Worm (Caenorhabditis elegans) whole organism, L2 larva: Measurements from ENCODE around the gene aptf-3.

ENCODE experiments used
- C34F6.9 ChIP-seq: fragments of 150-350 bp; optimal IDR thresholded peaks from 2 replicates; lab custom pipeline; 2014; ENCODE audit warnings: missing biosample characterization, missing genetic modification characterization
- F13H6.1 ChIP-seq: sonication (generic microtip); optimal IDR thresholded peaks from 2 replicates; lab custom pipeline; 2016; ENCODE audit warnings: missing genetic modification characterization, missing compliant biosample characterization
- ZK546.5 ChIP-seq: sonication (generic microtip); optimal IDR thresholded peaks from 2 replicates; lab custom pipeline; 2017; ENCODE audit warnings: missing biosample characterization, missing genetic modification characterization
- alr-1 ChIP-seq: fragments of 150-350 bp; optimal IDR thresholded peaks from 2 replicates; lab custom pipeline; 2014; ENCODE audit warnings: missing biosample characterization, missing genetic modification characterization
- ama-1 ChIP-seq: fragments of 150-350 bp; optimal IDR thresholded peaks from 2 replicates; lab custom pipeline; 2018; ENCODE audit warnings: inconsistent platforms
- blmp-1 ChIP-seq: sonication (generic microtip); optimal IDR thresholded peaks from 2 replicates; lab custom pipeline; 2017; ENCODE audit warnings: missing genetic modification characterization, mild to moderate bottlenecking, missing compliant biosample characterization, antibody characterized with exemption, moderate library complexity; ENCODE audit not compliant: insufficient read depth
- ceh-16 ChIP-seq: fragments of 150-350 bp; optimal IDR thresholded peaks from 2 replicates; lab custom pipeline; 2014; ENCODE audit warnings: missing biosample characterization, missing genetic modification characterization
- ceh-82 ChIP-seq: fragments of 150-350 bp; optimal IDR thresholded peaks from 2 replicates; lab custom pipeline; 2014; ENCODE audit warnings: missing biosample characterization, missing genetic modification characterization
- crh-2 ChIP-seq: sonication (generic microtip); optimal IDR thresholded peaks from 2 replicates; lab custom pipeline; 2017; ENCODE audit warnings: missing biosample characterization, missing genetic modification characterization
- dmd-4 ChIP-seq: sonication (generic microtip); optimal IDR thresholded peaks from 2 replicates; lab custom pipeline; 2017; ENCODE audit warnings: missing biosample characterization, missing genetic modification characterization
- egl-27 ChIP-seq: sonication (generic microtip); optimal IDR thresholded peaks from 3 replicates; lab custom pipeline; 2017; ENCODE audit warnings: missing biosample characterization, missing genetic modification reagents, missing genetic modification characterization
- fos-1 ChIP-seq: fragments of 150-350 bp; optimal IDR thresholded peaks from 2 replicates; lab custom pipeline; 2014; ENCODE audit warnings: missing biosample characterization, missing genetic modification characterization
- gmeb-1 ChIP-seq: fragments of 150-350 bp; optimal IDR thresholded peaks from 2 replicates; lab custom pipeline; 2014; ENCODE audit warnings: missing biosample characterization, missing genetic modification characterization
- lin-13 ChIP-seq: fragments of 150-350 bp; optimal IDR thresholded peaks from 2 replicates; lab custom pipeline; 2014; ENCODE audit warnings: missing biosample characterization, missing genetic modification reagents, missing genetic modification characterization
- lin-39 ChIP-seq: fragments of 150-350 bp; optimal IDR thresholded peaks from 2 replicates; lab custom pipeline; 2014; ENCODE audit warnings: missing biosample characterization, missing genetic modification reagents, missing genetic modification characterization
- lsy-2 ChIP-seq, 2 experiments: fragments of 150-350 bp in 1 of 2; sonication (generic microtip) in 1 of 2; optimal IDR thresholded peaks; 2 replicates each; lab custom pipeline; 2014 to 2017; ENCODE audit warnings: missing biosample characterization in 2 of 2, missing genetic modification characterization in 2 of 2
- mab-5 ChIP-seq: fragments of 150-350 bp; optimal IDR thresholded peaks from 2 replicates; lab custom pipeline; 2014; ENCODE audit warnings: missing biosample characterization, missing genetic modification characterization
- mdl-1 ChIP-seq, 2 experiments: fragments of 150-350 bp in 1 of 2; sonication (generic microtip) in 1 of 2; optimal IDR thresholded peaks; 2 replicates each; lab custom pipeline; 2017; ENCODE audit warnings: missing biosample characterization in 2 of 2, missing genetic modification characterization in 2 of 2
- nhr-12 ChIP-seq: fragments of 150-350 bp; optimal IDR thresholded peaks from 2 replicates; lab custom pipeline; 2014; ENCODE audit warnings: missing biosample characterization, missing genetic modification characterization
- nhr-129 ChIP-seq: fragments of 150-350 bp; optimal IDR thresholded peaks from 2 replicates; lab custom pipeline; 2014; ENCODE audit warnings: missing biosample characterization, missing genetic modification characterization
- nhr-23 ChIP-seq: fragments of 150-350 bp; optimal IDR thresholded peaks from 2 replicates; lab custom pipeline; 2014; ENCODE audit warnings: missing biosample characterization, missing genetic modification reagents, missing genetic modification characterization
- nhr-237 ChIP-seq: fragments of 150-350 bp; optimal IDR thresholded peaks from 2 replicates; lab custom pipeline; 2014; ENCODE audit warnings: missing biosample characterization, missing genetic modification characterization
- nhr-25 ChIP-seq: fragments of 150-350 bp; sonication (generic microtip); optimal IDR thresholded peaks from 3 replicates; lab custom pipeline; 2014; ENCODE audit warnings: missing biosample characterization, missing genetic modification characterization
- nhr-6 ChIP-seq: fragments of 150-350 bp; optimal IDR thresholded peaks from 2 replicates; lab custom pipeline; 2014; ENCODE audit warnings: missing biosample characterization, missing genetic modification characterization
- nhr-77 ChIP-seq: fragments of 150-350 bp; optimal IDR thresholded peaks from 2 replicates; lab custom pipeline; 2014; ENCODE audit warnings: missing biosample characterization, missing genetic modification characterization
- peb-1 ChIP-seq: fragments of 150-350 bp; optimal IDR thresholded peaks from 2 replicates; lab custom pipeline; 2014; ENCODE audit warnings: missing biosample characterization, missing genetic modification characterization
- sma-3 ChIP-seq: sonication (generic microtip); optimal IDR thresholded peaks from 2 replicates; lab custom pipeline; 2016; ENCODE audit warnings: missing genetic modification reagents, missing genetic modification characterization, missing compliant biosample characterization
- sma-9 ChIP-seq, 2 experiments: fragments of 150-350 bp in 1 of 2; sonication (generic microtip) in 1 of 2; optimal IDR thresholded peaks; 2 replicates each; lab custom pipeline; 2014 to 2016; ENCODE audit warnings: missing genetic modification characterization in 2 of 2, mild to moderate bottlenecking in 1 of 2, missing biosample characterization in 1 of 2, missing compliant biosample characterization in 1 of 2, missing genetic modification reagents in 1 of 2, moderate library complexity in 1 of 2
- snpc-4 ChIP-seq: fragments of 150-350 bp; optimal IDR thresholded peaks from 2 replicates; lab custom pipeline; 2014; ENCODE audit warnings: missing biosample characterization, missing genetic modification characterization
- unc-55 ChIP-seq: fragments of 150-350 bp; sonication (generic microtip); optimal IDR thresholded peaks from 3 replicates; lab custom pipeline; 2014; ENCODE audit warnings: missing biosample characterization, missing genetic modification reagents, missing genetic modification characterization
- zag-1 ChIP-seq: fragments of 150-350 bp; optimal IDR thresholded peaks from 2 replicates; lab custom pipeline; 2014; ENCODE audit warnings: missing biosample characterization, missing genetic modification characterization
- ztf-1 ChIP-seq: fragments of 200-800 bp; sonication (Bioruptor generic); conservative IDR thresholded peaks from 2 replicates; pipeline ENCODE4 v1.3.6; 2022; ENCODE audit warnings: missing genetic modification characterization, missing compliant biosample characterization
- ztf-11 ChIP-seq: sonication (generic microtip); optimal IDR thresholded peaks from 2 replicates; lab custom pipeline; 2017; ENCODE audit warnings: missing biosample characterization, missing genetic modification characterization

aptf-3 gene

DNA sequence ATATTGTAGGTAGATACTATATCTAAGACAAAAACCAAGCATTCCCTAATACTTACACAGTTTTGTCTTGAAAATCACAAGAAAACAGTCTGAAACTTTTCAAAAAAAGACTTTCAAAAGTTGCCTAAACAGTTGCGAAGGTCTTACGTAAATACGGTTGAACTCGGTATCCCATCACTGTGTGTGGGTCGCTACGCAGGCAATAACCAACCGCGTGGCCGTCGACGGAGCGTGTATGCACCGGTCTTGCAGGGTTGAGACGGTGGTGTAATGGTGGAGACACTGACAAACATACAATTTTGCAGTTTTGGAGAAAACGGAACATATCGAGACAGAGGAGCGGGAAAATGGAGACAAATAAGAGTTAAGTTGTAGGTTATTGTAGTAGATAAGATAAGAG, 32.8 kb upstream of the aptf-3 start, which contains the start of gene iff-2 (continued):
- TF ChIP-seq mab-5 (tag; lab: Kevin White, UChicago) (peak; percentile 97), ztf-11 (peak; percentile 37), dmd-4 (tag; lab: Kevin White, UChicago) (no peak), nhr-23 (tag; lab: Kevin White, UChicago) (no peak), nhr-237 (tag; lab: Kevin White, UChicago) (peak; percentile 77), ceh-82 (tag; lab: Kevin White, UChicago) (peak; percentile 92), fos-1 (peak; percentile 99), sma-9 (GFP tag; optimal IDR thresholded peaks at IDR 0.05; lab: Kevin White, UChicago) (peak; percentile 99), sma-9 (tag; optimal IDR thresholded peaks at IDR 0.05; lab: Kevin White, UChicago) (no peak), blmp-1 (peak; percentile 97), C34F6.9 (peak; percentile 100), peb-1 (tag; lab: Kevin White, UChicago) (peak; percentile 61), ceh-16 (tag; lab: Kevin White, UChicago) (peak; percentile 99), nhr-12 (peak; percentile 65), nhr-25 (tag; lab: Kevin White, UChicago) (peak; percentile 99)

DNA sequence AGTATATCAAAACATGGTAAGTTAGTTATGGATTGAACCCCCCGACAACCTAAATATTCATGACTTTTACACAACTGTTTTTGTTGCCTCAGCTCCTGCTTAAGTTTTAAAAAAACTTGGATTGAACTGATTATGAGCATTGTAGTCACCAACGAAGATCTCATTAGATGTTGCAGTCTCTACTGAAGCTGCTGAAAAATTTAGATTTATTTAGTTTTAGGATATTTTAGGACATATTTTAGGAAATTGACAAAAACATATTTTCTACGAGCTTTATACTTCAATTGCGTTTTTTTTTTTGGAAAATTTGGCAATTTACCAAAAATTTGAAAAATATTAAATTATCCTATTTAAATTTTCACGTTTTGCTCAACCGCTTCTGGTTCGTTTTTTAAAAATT, 32.0 kb upstream of the aptf-3 start, which contains the start of gene F54C9.14:
Gene F54C9.14, plus strand, starts transcription at position 301 of the 400 bp plus-strand sequence.
- TF ChIP-seq nhr-6 = no peak
- TF ChIP-seq nhr-25 (tag; lab: Kevin White, UChicago) = no peak
- TF ChIP-seq lin-39 (tag; lab: Kevin White, UChicago) = no peak
- TF ChIP-seq fos-1 = no peak
- no peak for TF ChIP-seq ceh-82 (tag; lab: Kevin White, UChicago)
- TF ChIP-seq unc-55 (GFP tag; lab: Kevin White, UChicago) = no peak
- TF ChIP-seq nhr-77 (tag; lab: Kevin White, UChicago) = no peak
- no peak for TF ChIP-seq nhr-23 (tag; lab: Kevin White, UChicago)

DNA sequence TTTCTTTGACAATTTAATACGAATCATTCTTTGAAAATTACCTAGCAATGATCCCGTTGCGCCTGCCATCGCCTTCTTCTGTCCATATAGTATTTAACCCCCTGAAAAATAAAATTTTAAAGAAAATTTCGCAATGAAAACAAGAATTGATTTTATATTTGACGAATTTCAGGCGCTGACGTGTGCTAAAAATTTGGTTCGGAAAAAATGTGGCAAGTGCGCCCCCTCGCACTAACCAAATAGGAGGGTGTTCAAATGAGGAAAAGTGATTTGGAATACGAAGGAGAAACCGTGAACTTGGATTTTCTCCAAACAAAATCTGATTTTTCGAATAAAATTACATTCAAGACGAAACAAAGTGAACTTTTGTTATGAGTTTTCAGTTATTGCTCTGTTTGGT, 28.0 kb upstream of the aptf-3 start, which contains the start of gene stc-1:
Gene stc-1, minus strand, starts transcription at position 101 of the 400 bp plus-strand sequence.
- TF ChIP-seq sma-3 (GFP tag; lab: Kevin White, UChicago) (peak; percentile 13), lin-13 (no peak), egl-27 (tag; lab: Kevin White, UChicago) (no peak), C34F6.9 (peak; percentile 36), lsy-2 (tag; optimal IDR thresholded peaks at IDR 0.05; lab: Kevin White, UChicago) (peak in 1 of 2 experiments; percentile 58), mdl-1 (tag; optimal IDR thresholded peaks at IDR 0.05; lab: Kevin White, UChicago) (no peak), unc-55 (GFP tag; lab: Kevin White, UChicago) (peak; percentile 41), nhr-129 (tag; lab: Kevin White, UChicago) (peak; percentile 23), crh-2 (tag; lab: Kevin White, UChicago) (peak; percentile 43), ama-1 (lab: Kevin White, UChicago) (no peak), gmeb-1 (tag; lab: Kevin White, UChicago) (peak; percentile 84), alr-1 (no peak)

DNA sequence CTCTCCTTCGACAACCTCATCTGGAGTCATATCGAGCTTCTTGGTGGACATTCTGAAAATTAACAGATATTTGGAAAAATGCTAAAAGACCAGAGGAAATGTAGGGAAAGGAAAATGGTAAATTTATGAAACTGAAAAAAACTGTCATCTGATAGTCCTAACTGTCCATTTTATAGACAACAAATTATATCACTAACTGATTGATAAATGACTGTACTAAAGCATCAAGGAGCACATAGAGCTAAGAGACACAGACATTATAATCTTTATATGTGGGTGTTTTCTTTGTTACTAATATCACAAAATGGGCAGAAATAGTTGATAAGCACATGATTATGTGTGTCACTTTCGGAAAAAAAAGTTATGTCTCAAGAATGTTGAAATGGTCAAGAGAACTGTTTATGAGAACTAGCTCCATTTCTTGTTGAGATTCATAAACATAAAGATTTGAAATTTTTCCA, 27.2 kb upstream of the aptf-3 start, which contains the start of gene F54C9.3:
Gene F54C9.3, minus strand, starts transcription at position 51 of the 461 bp plus-strand sequence.
- peak; percentile 13 for TF ChIP-seq sma-9 (GFP tag; optimal IDR thresholded peaks at IDR 0.05; lab: Kevin White, UChicago)
- no peak for TF ChIP-seq sma-9 (tag; optimal IDR thresholded peaks at IDR 0.05; lab: Kevin White, UChicago)
- TF ChIP-seq snpc-4 (tag; lab: Kevin White, UChicago) = no peak
- no peak for TF ChIP-seq lin-39 (tag; lab: Kevin White, UChicago)
- TF ChIP-seq egl-27 (tag; lab: Kevin White, UChicago) = no peak
- no peak for TF ChIP-seq peb-1 (tag; lab: Kevin White, UChicago)
- no peak for TF ChIP-seq ztf-1 (GFP tag; lab: Robert Waterston, UW)
- peak; percentile 98 for TF ChIP-seq fos-1
- TF ChIP-seq gmeb-1 (tag; lab: Kevin White, UChicago) = peak; percentile 41
- TF ChIP-seq zag-1 = no peak
- TF ChIP-seq crh-2 (tag; lab: Kevin White, UChicago) = peak; percentile 54
- TF ChIP-seq F13H6.1 (tag; lab: Kevin White, UChicago) = peak; percentile 46
- no peak for TF ChIP-seq blmp-1
- TF ChIP-seq ZK546.5 = no peak
- TF ChIP-seq lsy-2 (tag; optimal IDR thresholded peaks at IDR 0.05; lab: Kevin White, UChicago) = peak in 1 of 2 experiments; percentile 11
